Worm (Caenorhabditis elegans) whole organism, L1 larva: Measurements from ENCODE around the gene abcx-1.

ENCODE experiments used
- C04F5.9 ChIP-seq: sonication (generic microtip); optimal IDR thresholded peaks from 2 replicates; lab custom pipeline; 2016; ENCODE audit warnings: missing genetic modification characterization, missing compliant biosample characterization
- C34B4.2 ChIP-seq: sonication (generic microtip); optimal IDR thresholded peaks from 2 replicates; lab custom pipeline; 2017; ENCODE audit warnings: mild to moderate bottlenecking, missing genetic modification characterization, missing compliant biosample characterization
- Y116A8C.19 ChIP-seq: sonication (generic microtip); optimal IDR thresholded peaks from 2 replicates; lab custom pipeline; 2016; ENCODE audit warnings: missing compliant biosample characterization, missing genetic modification characterization, borderline replicate concordance
- alr-1 ChIP-seq: fragments of 200-800 bp; sonication (Bioruptor generic); optimal IDR thresholded peaks from 2 replicates; lab custom pipeline; 2018; ENCODE audit warnings: borderline replicate concordance, mild to moderate bottlenecking, missing genetic modification characterization, missing compliant biosample characterization
- ama-1 ChIP-seq: fragments of 150-350 bp; optimal IDR thresholded peaks from 2 replicates; lab custom pipeline; 2014
- blmp-1 ChIP-seq: fragments of 150-350 bp; optimal IDR thresholded peaks from 2 replicates; lab custom pipeline; 2014; ENCODE audit warnings: missing biosample characterization, missing genetic modification characterization
- ceh-63 ChIP-seq: fragments of 200-800 bp; sonication (Bioruptor generic); optimal IDR thresholded peaks from 2 replicates; lab custom pipeline; 2018; ENCODE audit warnings: mild to moderate bottlenecking, missing genetic modification characterization, missing compliant biosample characterization
- ceh-8 ChIP-seq: fragments of 200-800 bp; sonication (Bioruptor generic); optimal IDR thresholded peaks from 2 replicates; lab custom pipeline; 2018; ENCODE audit warnings: mild to moderate bottlenecking, missing genetic modification characterization, moderate library complexity, missing compliant biosample characterization
- ceh-82 ChIP-seq, 3 experiments: fragments of 150-350 bp in 1 of 3; sonication (generic microtip) in 2 of 3; optimal IDR thresholded peaks; 2 replicates each; lab custom pipeline; 2014 to 2017; ENCODE audit warnings: missing biosample characterization in 3 of 3, missing genetic modification characterization in 3 of 3
- ceh-90 ChIP-seq: sonication (generic microtip); optimal IDR thresholded peaks from 2 replicates; lab custom pipeline; 2016; ENCODE audit warnings: missing genetic modification characterization, missing compliant biosample characterization
- ces-1 ChIP-seq: fragments of 150-350 bp; optimal IDR thresholded peaks from 2 replicates; lab custom pipeline; 2014; ENCODE audit warnings: missing biosample characterization, missing genetic modification reagents, missing genetic modification characterization
- dpl-1 ChIP-seq, 3 experiments: fragments of 150-350 bp in 2 of 3; sonication (generic microtip) in 1 of 3; optimal IDR thresholded peaks; 2 replicates each; lab custom pipeline; 2014 to 2017; ENCODE audit warnings: missing biosample characterization in 3 of 3, missing genetic modification characterization in 3 of 3, missing genetic modification reagents in 3 of 3
- efl-3 ChIP-seq: fragments of 200-800 bp; sonication (Bioruptor generic); optimal IDR thresholded peaks from 2 replicates; lab custom pipeline; 2018; ENCODE audit warnings: mild to moderate bottlenecking, missing genetic modification characterization, missing compliant biosample characterization
- egl-27 ChIP-seq, 2 experiments: fragments of 150-350 bp in 1 of 2; sonication (generic microtip); optimal IDR thresholded peaks; 3 replicates each; lab custom pipeline; 2017 to 2018; ENCODE audit warnings: missing biosample characterization in 2 of 2, missing genetic modification characterization in 2 of 2, missing genetic modification reagents in 2 of 2
- elt-2 ChIP-seq: sonication (generic microtip); optimal IDR thresholded peaks from 2 replicates; lab custom pipeline; 2016; ENCODE audit warnings: missing genetic modification characterization, mild to moderate bottlenecking, inconsistent platforms, missing compliant biosample characterization, missing genetic modification reagents
- elt-3 ChIP-seq, 6 experiments: fragments of 150-350 bp in 1 of 6; sonication (generic microtip); optimal IDR thresholded peaks; 2 replicates each; lab custom pipeline; 2017 to 2018; ENCODE audit warnings: missing biosample characterization in 6 of 6, missing genetic modification characterization in 6 of 6, inconsistent platforms in 1 of 6
- grh-1 ChIP-seq: fragments of 200-800 bp; sonication (Bioruptor generic); IDR thresholded peaks from 2 replicates; pipeline ENCODE4 v1.3.6; 2022; ENCODE audit warnings: missing genetic modification reagents, missing genetic modification characterization, missing compliant biosample characterization
- hpl-2 ChIP-seq: fragments of 150-350 bp; optimal IDR thresholded peaks from 2 replicates; lab custom pipeline; 2014; ENCODE audit warnings: missing biosample characterization, missing genetic modification reagents, missing genetic modification characterization
- irx-1 ChIP-seq: sonication (generic microtip); optimal IDR thresholded peaks from 2 replicates; lab custom pipeline; 2016; ENCODE audit warnings: missing genetic modification characterization, missing compliant biosample characterization
- jun-1 ChIP-seq: fragments of 150-350 bp; optimal IDR thresholded peaks from 2 replicates; lab custom pipeline; 2014; ENCODE audit warnings: missing biosample characterization, missing genetic modification reagents, missing genetic modification characterization
- lin-14 ChIP-seq: fragments of 200-800 bp; sonication (Bioruptor generic); optimal IDR thresholded peaks from 2 replicates; lab custom pipeline; 2018; ENCODE audit warnings: mild to moderate bottlenecking, missing genetic modification characterization, moderate library complexity, missing compliant biosample characterization
- lin-15B ChIP-seq: fragments of 150-350 bp; sonication (generic microtip); optimal IDR thresholded peaks from 3 replicates; lab custom pipeline; 2014; ENCODE audit warnings: missing biosample characterization, missing genetic modification characterization
- lsy-2 ChIP-seq, 2 experiments: fragments of 150-350 bp; optimal IDR thresholded peaks; 2 replicates each; lab custom pipeline; 2014; ENCODE audit warnings: missing biosample characterization in 2 of 2, missing genetic modification characterization in 2 of 2
- mab-9 ChIP-seq: fragments of 200-800 bp; sonication (Bioruptor generic); IDR thresholded peaks from 2 replicates; pipeline ENCODE4 v1.3.6; 2022; ENCODE audit warnings: missing genetic modification reagents, missing genetic modification characterization, missing compliant biosample characterization
- mdl-1 ChIP-seq, 2 experiments: fragments of 150-350 bp; optimal IDR thresholded peaks; 2 replicates each; lab custom pipeline; 2014 to 2017; ENCODE audit warnings: missing biosample characterization in 2 of 2, missing genetic modification characterization in 2 of 2, inconsistent platforms in 1 of 2
- mef-2 ChIP-seq: fragments of 150-350 bp; optimal IDR thresholded peaks from 2 replicates; lab custom pipeline; 2014; ENCODE audit warnings: missing biosample characterization, missing genetic modification characterization
- mep-1 ChIP-seq: fragments of 150-350 bp; optimal IDR thresholded peaks from 2 replicates; lab custom pipeline; 2014; ENCODE audit warnings: missing biosample characterization, missing genetic modification characterization
- nhr-12 ChIP-seq: sonication (generic microtip); optimal IDR thresholded peaks from 2 replicates; lab custom pipeline; 2017; ENCODE audit warnings: missing biosample characterization, missing genetic modification characterization
- nhr-28 ChIP-seq: fragments of 150-350 bp; optimal IDR thresholded peaks from 2 replicates; lab custom pipeline; 2014; ENCODE audit warnings: missing biosample characterization, missing genetic modification characterization
- nhr-47 ChIP-seq: sonication (generic microtip); optimal IDR thresholded peaks from 2 replicates; lab custom pipeline; 2016; ENCODE audit warnings: mild to moderate bottlenecking, missing genetic modification characterization, moderate library complexity, missing compliant biosample characterization
- nhr-71 ChIP-seq: sonication (generic microtip); optimal IDR thresholded peaks from 2 replicates; lab custom pipeline; 2016; ENCODE audit warnings: mild to moderate bottlenecking, missing genetic modification characterization, moderate library complexity, missing compliant biosample characterization
- nhr-85 ChIP-seq: sonication (generic microtip); peaks from one replicate; lab custom pipeline; 2016; ENCODE audit warnings: missing genetic modification characterization, inconsistent platforms, missing compliant biosample characterization
- nhr-90 ChIP-seq: sonication (generic microtip); optimal IDR thresholded peaks from 2 replicates; lab custom pipeline; 2016; ENCODE audit warnings: mild to moderate bottlenecking, missing genetic modification characterization, missing compliant biosample characterization; ENCODE audit not compliant: poor library complexity
- pag-3 ChIP-seq: sonication (generic microtip); optimal IDR thresholded peaks from 2 replicates; lab custom pipeline; 2017; ENCODE audit warnings: missing genetic modification characterization, mild to moderate bottlenecking, missing compliant biosample characterization, antibody characterized with exemption, borderline replicate concordance; ENCODE audit not compliant: insufficient read depth
- pqm-1 ChIP-seq: sonication (generic microtip); optimal IDR thresholded peaks from 3 replicates; lab custom pipeline; 2017; ENCODE audit warnings: missing biosample characterization, missing genetic modification characterization
- rnt-1 ChIP-seq: sonication (generic microtip); optimal IDR thresholded peaks from 2 replicates; lab custom pipeline; 2016; ENCODE audit warnings: mild to moderate bottlenecking, missing genetic modification characterization, moderate library complexity, missing compliant biosample characterization
- skn-1 ChIP-seq: fragments of 150-350 bp; optimal IDR thresholded peaks from 2 replicates; lab custom pipeline; 2014; ENCODE audit warnings: missing biosample characterization, missing genetic modification characterization
- snpc-4 ChIP-seq: fragments of 150-350 bp; optimal IDR thresholded peaks from 2 replicates; lab custom pipeline; 2014; ENCODE audit warnings: missing biosample characterization, missing genetic modification characterization
- snu-23 ChIP-seq: sonication (generic microtip); optimal IDR thresholded peaks from 2 replicates; lab custom pipeline; 2016; ENCODE audit warnings: missing genetic modification characterization, missing compliant biosample characterization
- sox-4 ChIP-seq: sonication (generic microtip); optimal IDR thresholded peaks from 2 replicates; lab custom pipeline; 2016; ENCODE audit warnings: missing genetic modification characterization, missing compliant biosample characterization
- sptf-1 ChIP-seq: fragments of 150-350 bp; optimal IDR thresholded peaks from 2 replicates; lab custom pipeline; 2014; ENCODE audit warnings: missing biosample characterization, missing genetic modification characterization
- sup-37 ChIP-seq: fragments of 200-800 bp; sonication (Bioruptor generic); optimal IDR thresholded peaks from 2 replicates; lab custom pipeline; 2018; ENCODE audit warnings: mild to moderate bottlenecking, missing genetic modification characterization, missing compliant biosample characterization
- tbx-2 ChIP-seq: sonication (generic microtip); optimal IDR thresholded peaks from 2 replicates; lab custom pipeline; 2016; ENCODE audit warnings: missing genetic modification characterization, missing compliant biosample characterization
- tlp-1 ChIP-seq: fragments of 150-350 bp; optimal IDR thresholded peaks from 2 replicates; lab custom pipeline; 2014; ENCODE audit warnings: missing biosample characterization, missing genetic modification characterization
- unc-130 ChIP-seq: fragments of 150-350 bp; optimal IDR thresholded peaks from 2 replicates; lab custom pipeline; 2017; ENCODE audit warnings: missing biosample characterization, missing genetic modification characterization, inconsistent platforms
- unc-62 ChIP-seq: fragments of 150-350 bp; optimal IDR thresholded peaks from 2 replicates; lab custom pipeline; 2014; ENCODE audit warnings: missing biosample characterization, missing genetic modification reagents, missing genetic modification characterization
- unc-86 ChIP-seq: sonication (generic microtip); optimal IDR thresholded peaks from 2 replicates; lab custom pipeline; 2016; ENCODE audit warnings: missing genetic modification characterization, missing compliant biosample characterization
- unc-98 ChIP-seq: fragments of 200-800 bp; sonication (Bioruptor generic); IDR thresholded peaks from 2 replicates; pipeline ENCODE4 v1.3.6; 2022; ENCODE audit warnings: missing genetic modification characterization, missing compliant biosample characterization
- vab-15 ChIP-seq: sonication (generic microtip); optimal IDR thresholded peaks from 2 replicates; lab custom pipeline; 2017; ENCODE audit warnings: missing genotype, mild to moderate bottlenecking, missing genetic modification characterization, missing compliant biosample characterization
- xbp-1 ChIP-seq: sonication (generic microtip); optimal IDR thresholded peaks from 2 replicates; lab custom pipeline; 2016; ENCODE audit warnings: missing genetic modification characterization, missing compliant biosample characterization
- zip-4 ChIP-seq: fragments of 200-800 bp; sonication (Bioruptor generic); optimal IDR thresholded peaks from 2 replicates; lab custom pipeline; 2018; ENCODE audit warnings: mild to moderate bottlenecking, missing genetic modification characterization, moderate library complexity, missing compliant biosample characterization
- ztf-11 ChIP-seq, 2 experiments: sonication (generic microtip); optimal IDR thresholded peaks; 2 replicates each; lab custom pipeline; 2016 to 2017; ENCODE audit warnings: missing genetic modification characterization in 2 of 2, missing biosample characterization in 1 of 2, missing compliant biosample characterization in 1 of 2
- ztf-4 ChIP-seq: fragments of 150-350 bp; optimal IDR thresholded peaks from 2 replicates; lab custom pipeline; 2014; ENCODE audit warnings: missing biosample characterization, missing genetic modification characterization

Gene abcx-1

ce11 chrII:6565077-6565476 is 33.1 kb downstream of the abcx-1 start, which contains the start of gene mpz-3 (continued):
- TF ChIP-seq lsy-2 (tag; optimal IDR thresholded peaks at IDR 0.05; lab: Kevin White, UChicago), result peak; percentile 21 to 55
- TF ChIP-seq xbp-1 (tag; lab: Kevin White, UChicago), result peak; percentile 31
- TF ChIP-seq hpl-2, result no peak
- no peak for TF ChIP-seq snpc-4 (tag; lab: Kevin White, UChicago)
- no peak for TF ChIP-seq elt-3 (tag; optimal IDR thresholded peaks at IDR 0.05; lab: Kevin White, UChicago)
- TF ChIP-seq mdl-1 (tag; optimal IDR thresholded peaks at IDR 0.05; lab: Kevin White, UChicago), result peak in 1 of 2 experiments; percentile 12
- TF ChIP-seq pag-3 (tag; lab: Kevin White, UChicago), result no peak
- TF ChIP-seq elt-2, result peak; percentile 24
- TF ChIP-seq nhr-28 (tag; lab: Kevin White, UChicago), result no peak
- peak in 2 of 3 experiments; percentile 17 to 25 for TF ChIP-seq dpl-1 (GFP tag; optimal IDR thresholded peaks at IDR 0.05; lab: Kevin White, UChicago)
- peak; percentile 15 for TF ChIP-seq tbx-2 (tag; lab: Kevin White, UChicago)
- TF ChIP-seq unc-130, result no peak
- peak; percentile 56 for TF ChIP-seq rnt-1 (tag; lab: Kevin White, UChicago)
- no peak for TF ChIP-seq ces-1 (GFP tag; lab: Kevin White, UChicago)
- TF ChIP-seq unc-86, result no peak
- TF ChIP-seq lin-15B (tag; lab: Kevin White, UChicago), result no peak
- TF ChIP-seq mab-9 (GFP tag; lab: Robert Waterston, UW), result no peak
- TF ChIP-seq mep-1 (tag; lab: Kevin White, UChicago), result peak; percentile 51
- TF ChIP-seq pqm-1 (tag; lab: Kevin White, UChicago), result no peak
- TF ChIP-seq irx-1 (tag; lab: Kevin White, UChicago), result no peak
- TF ChIP-seq skn-1, result peak; percentile 20
- TF ChIP-seq C04F5.9 (tag; lab: Kevin White, UChicago), result no peak
- TF ChIP-seq ceh-63 (GFP tag; lab: Kevin White, UChicago), result no peak
- TF ChIP-seq ztf-4 (tag; lab: Kevin White, UChicago), result no peak
- TF ChIP-seq nhr-71 (tag; lab: Kevin White, UChicago), result peak; percentile 49
- TF ChIP-seq efl-3 (GFP tag; lab: Kevin White, UChicago), result no peak
- TF ChIP-seq ama-1 (lab: Kevin White, UChicago), result no peak
- TF ChIP-seq sup-37, result no peak
- TF ChIP-seq ceh-8 (GFP tag; lab: Kevin White, UChicago), result no peak
- no peak for TF ChIP-seq nhr-85 (tag; lab: Kevin White, UChicago)
- TF ChIP-seq ztf-11 (tag; optimal IDR thresholded peaks at IDR 0.05; lab: Kevin White, UChicago), result no peak
- TF ChIP-seq zip-4 (GFP tag; lab: Kevin White, UChicago), result no peak
- peak; percentile 25 for TF ChIP-seq nhr-90 (tag; lab: Kevin White, UChicago)
- TF ChIP-seq alr-1 (tag; lab: Kevin White, UChicago), result no peak
- no peak for TF ChIP-seq sox-4
- peak in 2 of 3 experiments; percentile 17 to 49 for TF ChIP-seq ceh-82 (tag; optimal IDR thresholded peaks at IDR 0.05; lab: Kevin White, UChicago)
- no peak for TF ChIP-seq lin-14 (GFP tag; lab: Kevin White, UChicago)
- peak; percentile 70 for TF ChIP-seq snu-23 (GFP tag; lab: Kevin White, UChicago)
- TF ChIP-seq egl-27 (tag; optimal IDR thresholded peaks at IDR 0.05; lab: Kevin White, UChicago), result no peak
- no peak for TF ChIP-seq C34B4.2 (tag; lab: Kevin White, UChicago)
- no peak for TF ChIP-seq jun-1 (tag; lab: Kevin White, UChicago)
- no peak for TF ChIP-seq mef-2
- TF ChIP-seq unc-98, result no peak
- no peak for TF ChIP-seq sptf-1 (tag; lab: Kevin White, UChicago)
- TF ChIP-seq vab-15 (tag; lab: Kevin White, UChicago), result no peak
- no peak for TF ChIP-seq nhr-12 (tag; lab: Kevin White, UChicago)
- no peak for TF ChIP-seq Y116A8C.19 (tag; lab: Kevin White, UChicago)
- TF ChIP-seq blmp-1 (tag; lab: Kevin White, UChicago), result peak; percentile 7
- TF ChIP-seq tlp-1 (tag; lab: Kevin White, UChicago), result no peak
- TF ChIP-seq nhr-47, result peak; percentile 46
- TF ChIP-seq unc-62 (GFP tag; lab: Kevin White, UChicago), result no peak
- TF ChIP-seq ceh-90 (tag; lab: Kevin White, UChicago), result no peak
- no peak for TF ChIP-seq grh-1 (GFP tag; lab: Robert Waterston, UW)
